Worm (Caenorhabditis elegans) whole organism, early embryonic: ENCODE data around the gene glb-29.

Source experiments
- ceh-13 ChIP-seq: fragments of 200-800 bp; sonication (Bioruptor generic); optimal IDR thresholded peaks from 2 replicates; lab custom pipeline; 2018; ENCODE audit warnings: mild to moderate bottlenecking, missing genetic modification characterization, missing compliant biosample characterization
- flt-1 ChIP-seq: fragments of 200-800 bp; sonication (Bioruptor generic); IDR thresholded peaks from 2 replicates; pipeline ENCODE4 v1.3.6; 2022; ENCODE audit warnings: missing genetic modification characterization, missing compliant biosample characterization
- hmbx-1 ChIP-seq: sonication (generic microtip); optimal IDR thresholded peaks from 2 replicates; lab custom pipeline; 2016; ENCODE audit warnings: mild to moderate bottlenecking, missing genetic modification characterization, missing compliant biosample characterization
- pes-1 ChIP-seq: fragments of 200-800 bp; sonication (Bioruptor generic); IDR thresholded peaks from 2 replicates; pipeline ENCODE4 v1.3.6; 2022; ENCODE audit warnings: missing genetic modification reagents, missing genetic modification characterization, missing compliant biosample characterization
- tbx-11 ChIP-seq: fragments of 200-800 bp; sonication (Bioruptor generic); IDR thresholded peaks from 2 replicates; pipeline ENCODE4 v1.3.6; 2022; ENCODE audit warnings: missing genetic modification characterization, missing compliant biosample characterization
- tra-4 ChIP-seq: sonication (generic microtip); optimal IDR thresholded peaks from 2 replicates; lab custom pipeline; 2017; ENCODE audit warnings: missing genetic modification characterization, missing compliant biosample characterization

- TF ChIP-seq tbx-11 (GFP tag; lab: Robert Waterston, UW) (no peak), flt-1 (GFP tag; lab: Robert Waterston, UW) (peak; percentile 32; the same call in 1 of the 2 replicates), hmbx-1 (no peak), tra-4 (tag; lab: Kevin White, UChicago) (no peak), ceh-13 (GFP tag; lab: Kevin White, UChicago) (no peak), pes-1 (GFP tag; lab: Robert Waterston, UW) (no peak)
These were observed 31.5 kb upstream of the glb-29 start, which contains the start of gene Y17G7B.21 for ce11 chrII:11977363-11977762.
